Worm (Caenorhabditis elegans) whole organism, mixed stage, embryonic: ENCODE results near the gene snn-1.

Source experiments
- M03D4.4 ChIP-seq: sonication (generic microtip); optimal IDR thresholded peaks from 2 replicates; lab custom pipeline; 2017; ENCODE audit warnings: mild to moderate bottlenecking, missing genetic modification characterization, missing compliant biosample characterization
- mab-5 ChIP-seq: fragments of 150-350 bp; optimal IDR thresholded peaks from 2 replicates; lab custom pipeline; 2014; ENCODE audit warnings: missing biosample characterization, missing genetic modification characterization
- sptf-1 ChIP-seq: sonication (generic microtip); optimal IDR thresholded peaks from 2 replicates; lab custom pipeline; 2017; ENCODE audit warnings: mild to moderate bottlenecking, missing genetic modification characterization, moderate library complexity, missing compliant biosample characterization

DNA sequence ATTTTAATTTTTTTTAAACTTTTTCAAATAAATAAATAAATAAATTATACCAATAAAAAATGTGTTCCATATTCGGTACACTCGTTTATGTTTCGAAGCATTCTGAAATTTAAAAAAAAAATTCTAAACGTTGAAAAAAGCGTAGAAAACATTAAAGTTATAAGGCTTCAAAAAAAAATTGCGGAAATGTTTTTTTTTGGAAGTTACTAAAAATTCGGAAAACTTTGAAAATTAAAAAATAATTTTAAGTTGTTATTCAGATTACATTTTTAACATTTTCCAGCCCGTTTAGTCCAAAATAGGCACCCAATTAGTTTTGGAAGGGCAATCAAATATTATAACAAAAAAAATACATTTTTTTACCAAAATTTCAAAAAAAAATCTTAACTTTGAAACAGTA is 11.0 kb downstream of the snn-1 start, which contains the start of gene Y38C1BA.1:
- TF ChIP-seq M03D4.4 (tag; lab: Kevin White, UChicago) (no peak), mab-5 (tag; lab: Kevin White, UChicago) (no peak), sptf-1 (tag; lab: Kevin White, UChicago) (no peak)
